Worm (Caenorhabditis elegans) whole organism, early embryonic: ENCODE data around the gene ZC239.21.

Source experiments
- ceh-36 ChIP-seq: sonication (generic microtip); optimal IDR thresholded peaks from 2 replicates; lab custom pipeline; 2016; ENCODE audit warnings: missing genetic modification characterization, inconsistent platforms, missing compliant biosample characterization
- pes-1 ChIP-seq: fragments of 200-800 bp; sonication (Bioruptor generic); IDR thresholded peaks from 2 replicates; pipeline ENCODE4 v1.3.6; 2022; ENCODE audit warnings: missing genetic modification reagents, missing genetic modification characterization, missing compliant biosample characterization
- sea-1 ChIP-seq: fragments of 200-800 bp; sonication (Bioruptor generic); conservative IDR thresholded peaks from 2 replicates; pipeline ENCODE4 v1.3.6; 2022; ENCODE audit warnings: missing genetic modification characterization, missing compliant biosample characterization

- TF ChIP-seq pes-1, result no peak
- TF ChIP-seq ceh-36 (tag; lab: Kevin White, UChicago), result no peak
- no peak for TF ChIP-seq sea-1
These were observed 23.7 kb downstream of the ZC239.21 start, which contains the start of gene srh-297 for ce11 chrII:3230422-3230821.
